Worm (Caenorhabditis elegans): ENCODE data around the gene Y24F12A.1.

The Y24F12A.1 gene

ce11 chrIV:11623060-11623459 lies 18.0 kb downstream of the Y24F12A.1 start, which contains the start of gene lys-4:
Gene lys-4 (minus strand): TSS chrIV:11623174.
- TF ChIP-seq mab-9 (GFP tag; IDR thresholded peaks at IDR 0.05), result no peak
- no peak for TF ChIP-seq C04F5.9 (tag; optimal IDR thresholded peaks at IDR 0.05)
- no peak for TF ChIP-seq alr-1 (tag; optimal IDR thresholded peaks at IDR 0.05; ENCODE audit: borderline replicate concordance)
- peak; percentile 68 for TF ChIP-seq elt-2 (tag; optimal IDR thresholded peaks at IDR 0.05)
- TF ChIP-seq ceh-88 (GFP tag; IDR thresholded peaks at IDR 0.05), result no peak
- TF ChIP-seq jun-1 (tag; optimal IDR thresholded peaks at IDR 0.05), result peak; percentile 39
- TF ChIP-seq lin-15B (tag; optimal IDR thresholded peaks at IDR 0.05), result no peak
- no peak for TF ChIP-seq irx-1 (tag; optimal IDR thresholded peaks at IDR 0.05)
- no peak for TF ChIP-seq pax-3 (tag; optimal IDR thresholded peaks at IDR 0.05)
- no peak for TF ChIP-seq mep-1 (tag; optimal IDR thresholded peaks at IDR 0.05)
- TF ChIP-seq nhr-20 (tag; optimal IDR thresholded peaks at IDR 0.05), result peak; percentile 17
- no peak for TF ChIP-seq lin-39 (tag; optimal IDR thresholded peaks at IDR 0.05)
- TF ChIP-seq pqm-1 (tag; optimal IDR thresholded peaks at IDR 0.05), result no peak
- TF ChIP-seq mef-2 (tag; optimal IDR thresholded peaks at IDR 0.05), result no peak
- TF ChIP-seq nhr-11 (tag; optimal IDR thresholded peaks at IDR 0.05), result no peak
- no peak for TF ChIP-seq tlp-1 (tag; optimal IDR thresholded peaks at IDR 0.05)
- no peak for TF ChIP-seq nhr-76 (tag; optimal IDR thresholded peaks at IDR 0.05)
- TF ChIP-seq ceh-90 (tag; optimal IDR thresholded peaks at IDR 0.05), result no peak
- TF ChIP-seq C16A3.4 (tag; optimal IDR thresholded peaks at IDR 0.05), result no peak
- TF ChIP-seq ceh-82 (tag; optimal IDR thresholded peaks at IDR 0.05), result no peak
- TF ChIP-seq hlh-4 (tag; optimal IDR thresholded peaks at IDR 0.05), result no peak
- no peak for TF ChIP-seq egl-27 (tag; optimal IDR thresholded peaks at IDR 0.05)
- TF ChIP-seq swsn-7 (tag; optimal IDR thresholded peaks at IDR 0.05), result no peak
- no peak for TF ChIP-seq efl-1 (optimal IDR thresholded peaks at IDR 0.05)
- TF ChIP-seq efl-1 (GFP tag; optimal IDR thresholded peaks at IDR 0.05 in 1 of 2), result peak in 1 of 2 experiments; percentile 6
- no peak for TF ChIP-seq nhr-85 (tag)
- TF ChIP-seq fkh-10 (GFP tag; optimal IDR thresholded peaks at IDR 0.05), result no peak
- no peak for TF ChIP-seq sptf-1 (tag; optimal IDR thresholded peaks at IDR 0.05)

- no peak for TF ChIP-seq ceh-82 (tag; optimal IDR thresholded peaks at IDR 0.05)
- peak; percentile 72 for TF ChIP-seq elt-2 (tag; optimal IDR thresholded peaks at IDR 0.05)
- TF ChIP-seq efl-1 (optimal IDR thresholded peaks at IDR 0.05), result no peak
- TF ChIP-seq efl-1 (GFP tag; optimal IDR thresholded peaks at IDR 0.05 in 1 of 2), result no peak
- no peak for TF ChIP-seq alr-1 (tag; optimal IDR thresholded peaks at IDR 0.05; ENCODE audit: borderline replicate concordance)
- TF ChIP-seq lin-13 (GFP tag; optimal IDR thresholded peaks at IDR 0.05), result no peak
- TF ChIP-seq lin-14 (GFP tag; optimal IDR thresholded peaks at IDR 0.05), result no peak
- no peak for TF ChIP-seq lir-3 (tag; optimal IDR thresholded peaks at IDR 0.05; ENCODE audit: poor library complexity)
- no peak for TF ChIP-seq nhr-12 (tag; optimal IDR thresholded peaks at IDR 0.05)
- peak; percentile 38 for TF ChIP-seq nhr-20 (tag; optimal IDR thresholded peaks at IDR 0.05)
- peak in 1 of 2 experiments; percentile 4 for TF ChIP-seq lin-35 (GFP tag; optimal IDR thresholded peaks at IDR 0.05)
- TF ChIP-seq F16B12.6 (tag; optimal IDR thresholded peaks at IDR 0.05), result no peak
Observed at ce11 chrIV:11623759-11624287, 18.8 kb downstream of the Y24F12A.1 start.

DNA sequence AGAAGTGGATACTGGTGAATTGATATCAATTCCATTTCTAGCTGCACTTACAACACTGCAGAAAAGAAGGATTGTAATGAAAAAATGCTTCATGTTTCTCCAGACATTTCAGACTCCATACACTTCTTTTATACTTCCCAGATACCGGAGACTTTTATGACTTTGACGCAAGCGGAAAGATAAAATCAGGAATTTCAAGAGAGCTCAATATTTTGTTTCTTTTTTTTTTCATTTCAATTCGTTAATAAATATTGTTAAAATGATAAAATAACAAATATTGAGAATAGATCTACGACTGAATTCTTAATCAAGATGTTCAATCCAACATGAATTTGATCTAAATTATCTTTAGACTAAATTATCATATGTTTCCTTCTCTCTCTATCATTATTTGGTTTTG lies 20.4 kb downstream of the Y24F12A.1 start, which contains the start of gene lys-5:
Gene lys-5, minus strand, starts transcription at position 101 of the 400 bp plus-strand sequence.
- TF ChIP-seq lin-39 (tag; optimal IDR thresholded peaks at IDR 0.05), result no peak
- TF ChIP-seq aha-1 (tag; optimal IDR thresholded peaks at IDR 0.05), result no peak
- no peak for TF ChIP-seq mep-1 (tag; optimal IDR thresholded peaks at IDR 0.05)
- TF ChIP-seq lsy-2 (tag; optimal IDR thresholded peaks at IDR 0.05), result no peak
- TF ChIP-seq unc-130 (tag; optimal IDR thresholded peaks at IDR 0.05), result no peak
- TF ChIP-seq lin-15B (tag; optimal IDR thresholded peaks at IDR 0.05), result no peak
- no peak for TF ChIP-seq efl-3 (GFP tag; optimal IDR thresholded peaks at IDR 0.05)
- no peak for TF ChIP-seq snu-23 (GFP tag; optimal IDR thresholded peaks at IDR 0.05)
- TF ChIP-seq elt-2 (tag; optimal IDR thresholded peaks at IDR 0.05), result no peak
- TF ChIP-seq hlh-4 (tag; optimal IDR thresholded peaks at IDR 0.05), result no peak
- no peak for TF ChIP-seq pag-3 (tag; optimal IDR thresholded peaks at IDR 0.05; ENCODE audit: borderline replicate concordance, insufficient read depth)
- no peak for TF ChIP-seq efl-1 (optimal IDR thresholded peaks at IDR 0.05)
- no peak for TF ChIP-seq efl-1 (GFP tag; optimal IDR thresholded peaks at IDR 0.05 in 1 of 2)
- TF ChIP-seq isw-1 (GFP tag; IDR thresholded peaks at IDR 0.05), result no peak
- no peak for TF ChIP-seq sptf-1 (tag; optimal IDR thresholded peaks at IDR 0.05)
- TF ChIP-seq zag-1 (tag; optimal IDR thresholded peaks at IDR 0.05), result no peak
- TF ChIP-seq nhr-237 (tag; optimal IDR thresholded peaks at IDR 0.05), result no peak
